Worm (Caenorhabditis elegans): Measurements from ENCODE around the gene F45E1.4.

Gene F45E1.4

ce11 chrX:8036219-8036883 is 50.6 kb downstream of the F45E1.4 start (continued):
- TF ChIP-seq nhr-76 (tag; optimal IDR thresholded peaks at IDR 0.05) (peak; percentile 79), mes-2 (tag; optimal IDR thresholded peaks at IDR 0.05; ENCODE audit: poor library complexity, severe bottlenecking) (peak; percentile 98), lin-1 (GFP tag; IDR thresholded peaks at IDR 0.05) (peak; percentile 90), aly-2 (tag; optimal IDR thresholded peaks at IDR 0.05) (no peak), F37D6.2 (tag; optimal IDR thresholded peaks at IDR 0.05) (peak; percentile 99), dmd-9 (GFP tag; IDR thresholded peaks at IDR 0.05) (peak; percentile 81), sdz-12 (GFP tag; optimal IDR thresholded peaks at IDR 0.05) (no peak), ceh-20 (GFP tag; IDR thresholded peaks at IDR 0.05) (peak; percentile 95), Y48G9A.11 (GFP tag; IDR thresholded peaks at IDR 0.05) (peak; percentile 73), madf-9 (GFP tag; conservative IDR thresholded peaks at IDR 0.05) (peak; percentile 98), F10B5.3 (tag; optimal IDR thresholded peaks at IDR 0.05) (peak; percentile 96), Y75B8A.6 (GFP tag; IDR thresholded peaks at IDR 0.05) (peak; percentile 52; the same call in 1 of the 2 replicates), ceh-82 (tag; optimal IDR thresholded peaks at IDR 0.05) (peak; percentile 98), Y5F2A.4 (GFP tag; optimal IDR thresholded peaks at IDR 0.05) (peak; percentile 91), mep-1 (tag; optimal IDR thresholded peaks at IDR 0.05) (peak; percentile 100), ZK337.2 (GFP tag; IDR thresholded peaks at IDR 0.05) (peak; percentile 93)

DNA sequence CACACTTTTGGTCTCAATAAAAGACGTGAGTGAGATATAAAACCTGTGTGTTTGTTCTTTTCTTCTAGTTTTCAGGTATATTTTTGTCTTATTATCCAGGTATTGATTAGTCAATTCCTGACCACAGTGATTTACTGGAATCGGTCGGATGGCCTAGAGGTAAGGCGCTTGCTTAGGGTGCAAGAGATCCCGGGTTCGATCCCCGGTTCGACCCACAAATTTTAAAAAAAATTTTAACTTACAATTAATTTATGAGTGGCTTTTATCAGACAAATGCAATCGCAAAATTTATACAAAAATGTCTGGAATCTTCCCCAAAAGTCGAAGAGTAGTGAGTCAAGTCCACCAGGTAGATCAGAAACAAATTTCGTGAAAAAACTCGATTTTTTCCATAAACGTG is 51.6 kb downstream of the F45E1.4 start:
- TF ChIP-seq mep-1 (tag; optimal IDR thresholded peaks at IDR 0.05) = no peak
- no peak for TF ChIP-seq ZK337.2 (GFP tag; IDR thresholded peaks at IDR 0.05)
- no peak for TF ChIP-seq ZK546.5 (tag; optimal IDR thresholded peaks at IDR 0.05)
- no peak for TF ChIP-seq lin-29 (GFP tag; IDR thresholded peaks at IDR 0.05)
- TF ChIP-seq egl-43 (GFP tag; IDR thresholded peaks at IDR 0.05) = no peak
- peak; percentile 85 for TF ChIP-seq snpc-1.2 (GFP tag; IDR thresholded peaks at IDR 0.05)
- no peak for TF ChIP-seq Y75B8A.6 (GFP tag; IDR thresholded peaks at IDR 0.05)
- no peak for TF ChIP-seq gei-8 (GFP tag; optimal IDR thresholded peaks at IDR 0.05)
- TF ChIP-seq nhr-77 (tag; optimal IDR thresholded peaks at IDR 0.05) = no peak
- TF ChIP-seq ama-1 (optimal IDR thresholded peaks at IDR 0.05) = no peak
- no peak for TF ChIP-seq nhr-102 (tag; optimal IDR thresholded peaks at IDR 0.05)
- TF ChIP-seq unc-130 (GFP tag; optimal IDR thresholded peaks at IDR 0.05) = no peak
- no peak; the same call in 1 of the 2 replicates for TF ChIP-seq vab-7 (GFP tag; IDR thresholded peaks at IDR 0.05)
- no peak for TF ChIP-seq F26F4.8 (GFP tag; conservative IDR thresholded peaks at IDR 0.05)
- no peak for TF ChIP-seq nhr-6 (tag; optimal IDR thresholded peaks at IDR 0.05)
- no peak for TF ChIP-seq fos-1 (tag; optimal IDR thresholded peaks at IDR 0.05)
- 0 out of 2 replicates have a peak, but pooled peaks have one; percentile 55 for TF ChIP-seq arid-1 (GFP tag; conservative IDR thresholded peaks at IDR 0.05)
- no peak for TF ChIP-seq rbr-2 (tag; optimal IDR thresholded peaks at IDR 0.05)
- TF ChIP-seq nhr-48 (tag; optimal IDR thresholded peaks at IDR 0.05) = no peak
- no peak for TF ChIP-seq zfp-3 (GFP tag; conservative IDR thresholded peaks at IDR 0.05)
- no peak for TF ChIP-seq lin-39 (tag; optimal IDR thresholded peaks at IDR 0.05)
- peak; percentile 46; the same call in 1 of the 2 replicates for TF ChIP-seq pha-4 (GFP tag; IDR thresholded peaks at IDR 0.05)
- no peak for TF ChIP-seq pha-4 (tag; optimal IDR thresholded peaks at IDR 0.05)
- no peak for TF ChIP-seq lir-3 (tag; optimal IDR thresholded peaks at IDR 0.05)
- no peak for TF ChIP-seq tra-1 (GFP tag; IDR thresholded peaks at IDR 0.05)
- no peak for TF ChIP-seq attf-4 (tag; optimal IDR thresholded peaks at IDR 0.05)
- no peak for TF ChIP-seq unc-39 (tag; optimal IDR thresholded peaks at IDR 0.05)
